Fruit fly (Drosophila melanogaster): ENCODE measurements around the gene eIF5B.
A peak's percentile ranks its signal among the peaks of the same experiment; 100 is the strongest.

eIF5B gene

dm6 chr3L:3434882-3435281 lies 25.9 kb downstream of the eIF5B start (continued):
- TF ChIP-seq lilli (GFP tag; optimal IDR thresholded peaks at IDR 0.05) (no peak), CG4360 (GFP tag; IDR thresholded peaks at IDR 0.05) (no peak), CG1647 (GFP tag; optimal IDR thresholded peaks at IDR 0.05) (no peak), unpg (GFP tag; optimal IDR thresholded peaks at IDR 0.05) (peak; percentile 51), CG10267 (tag; optimal IDR thresholded peaks at IDR 0.05) (peak; percentile 30), CG17385 (GFP tag; optimal IDR thresholded peaks at IDR 0.05) (peak; percentile 30), lmd (GFP tag; IDR thresholded peaks at IDR 0.05) (peak; percentile 14; the same call in 1 of the 2 replicates), CG7271 (tag; optimal IDR thresholded peaks at IDR 0.05) (no peak), CG13424 (tag; optimal IDR thresholded peaks at IDR 0.05) (peak; percentile 54), Hand (GFP tag; optimal IDR thresholded peaks at IDR 0.05) (no peak), Dp (GFP tag; optimal IDR thresholded peaks at IDR 0.05) (no peak), abd-A (tag; optimal IDR thresholded peaks at IDR 0.05) (no peak), CG32772 (GFP tag; IDR thresholded peaks at IDR 0.05) (peak; percentile 43; the same call in 1 of the 2 replicates), zfh2 (GFP tag; optimal IDR thresholded peaks at IDR 0.05) (no peak), Spps (tag; optimal IDR thresholded peaks at IDR 0.05) (no peak), gem (tag; optimal IDR thresholded peaks at IDR 0.05) (peak; percentile 56), ken (GFP tag; IDR thresholded peaks at IDR 0.05) (peak; percentile 50; the same call in 1 of the 3 replicates), gfzf (GFP tag; optimal IDR thresholded peaks at IDR 0.05) (no peak), tap (tag; optimal IDR thresholded peaks at IDR 0.05) (peak; percentile 5), phol (tag; optimal IDR thresholded peaks at IDR 0.05) (peak; percentile 40), H15 (GFP tag; IDR thresholded peaks at IDR 0.05) (peak; percentile 44; the same call in 1 of the 3 replicates), CG10321 (GFP tag; IDR thresholded peaks at IDR 0.05) (no peak), hkb (optimal IDR thresholded peaks at IDR 0.05) (no peak), hkb (GFP tag; IDR thresholded peaks at IDR 0.05) (peak; percentile 48), sc (optimal IDR thresholded peaks at IDR 0.05) (no peak), sc (GFP tag; optimal IDR thresholded peaks at IDR 0.05) (peak; percentile 10), cg (GFP tag; optimal IDR thresholded peaks at IDR 0.05) (no peak), CG8765 (GFP tag; IDR thresholded peaks at IDR 0.05) (0 out of 2 replicates have a peak, but pooled peaks have one; percentile 33), Optix (GFP tag; IDR thresholded peaks at IDR 0.05) (no peak), crol (GFP tag; IDR thresholded peaks at IDR 0.05) (peak; percentile 43), Sox102F (GFP tag; optimal IDR thresholded peaks at IDR 0.05) (peak; percentile 55), sna (GFP tag; IDR thresholded peaks at IDR 0.05; ENCODE audit: partially characterized antibody) (no peak), disco-r (GFP tag; optimal IDR thresholded peaks at IDR 0.05) (no peak), cas (GFP tag; IDR thresholded peaks at IDR 0.05) (no peak), CG31388 (GFP tag; optimal IDR thresholded peaks at IDR 0.05) (no peak), Ptx1 (GFP tag; IDR thresholded peaks at IDR 0.05) (peak; percentile 28; the same call in 1 of the 2 replicates), CG1603 (tag; optimal IDR thresholded peaks at IDR 0.05) (peak; percentile 17), chm (GFP tag; IDR thresholded peaks at IDR 0.05) (peak; percentile 54; the same call in 1 of the 2 replicates), Taf1 (GFP tag; IDR thresholded peaks at IDR 0.05) (0 out of 2 replicates have a peak, but pooled peaks have one; percentile 39), ac (GFP tag; optimal IDR thresholded peaks at IDR 0.05) (no peak), CG2875 (GFP tag; optimal IDR thresholded peaks at IDR 0.05) (peak; percentile 24), CG4730 (GFP tag; IDR thresholded peaks at IDR 0.05) (no peak), Hr51 (GFP tag; optimal IDR thresholded peaks at IDR 0.05) (peak in 1 of 2 experiments; percentile 20), CG12769 (tag; optimal IDR thresholded peaks at IDR 0.05) (peak; percentile 16), CG6254 (GFP tag; optimal IDR thresholded peaks at IDR 0.05) (peak; percentile 37), btn (GFP tag; optimal IDR thresholded peaks at IDR 0.05) (no peak), CG6813 (GFP tag; optimal IDR thresholded peaks at IDR 0.05) (no peak), CG6765 (GFP tag; optimal IDR thresholded peaks at IDR 0.05) (no peak), CG4820 (GFP tag; optimal IDR thresholded peaks at IDR 0.05) (no peak), CG2712 (tag; optimal IDR thresholded peaks at IDR 0.05) (peak; percentile 46), H2.0 (GFP tag; IDR thresholded peaks at IDR 0.05) (no peak)
